Worm (Caenorhabditis elegans) whole organism, L4 larva: Measurements from ENCODE around the gene trpp-6.

Experiments used
- R02D3.7 ChIP-seq: fragments of 150-350 bp; sonication (generic microtip); optimal IDR thresholded peaks from 3 replicates; lab custom pipeline; 2014; ENCODE audit warnings: missing biosample characterization, missing genetic modification characterization
- ceh-82 ChIP-seq: sonication (generic microtip); optimal IDR thresholded peaks from 2 replicates; lab custom pipeline; 2017; ENCODE audit warnings: missing biosample characterization, missing genetic modification characterization
- cey-2 ChIP-seq: sonication (generic microtip); optimal IDR thresholded peaks from 3 replicates; lab custom pipeline; 2017; ENCODE audit warnings: missing genetic modification characterization, mild to moderate bottlenecking, missing compliant biosample characterization, antibody characterized with exemption, borderline replicate concordance; ENCODE audit not compliant: insufficient read depth
- fkh-10 ChIP-seq: fragments of 150-350 bp; optimal IDR thresholded peaks from 2 replicates; lab custom pipeline; 2014; ENCODE audit warnings: missing biosample characterization, missing genetic modification reagents, missing genetic modification characterization
- jun-1 ChIP-seq: fragments of 150-350 bp; optimal IDR thresholded peaks from 2 replicates; lab custom pipeline; 2014; ENCODE audit warnings: missing biosample characterization, missing genetic modification reagents, missing genetic modification characterization
- mdl-1 ChIP-seq, 2 experiments: fragments of 150-350 bp in 1 of 2; sonication (generic microtip) in 1 of 2; optimal IDR thresholded peaks; 2 replicates each; lab custom pipeline; 2014 to 2017; ENCODE audit warnings: missing biosample characterization in 2 of 2, missing genetic modification characterization in 2 of 2
- nhr-237 ChIP-seq: sonication (generic microtip); optimal IDR thresholded peaks from 2 replicates; lab custom pipeline; 2017; ENCODE audit warnings: missing biosample characterization, missing genetic modification characterization
- unc-62 ChIP-seq, 3 experiments: fragments of 150-350 bp in 1 of 3; sonication (generic microtip); optimal IDR thresholded peaks in 2 of 3; peaks in 1 of 3; 1 replicate in 1 of 3; 2 replicates in 2 of 3; lab custom pipeline; 2014 to 2017; ENCODE audit warnings: missing biosample characterization in 3 of 3, missing genetic modification characterization in 3 of 3, missing genetic modification reagents in 3 of 3, missing genotype in 1 of 3

DNA sequence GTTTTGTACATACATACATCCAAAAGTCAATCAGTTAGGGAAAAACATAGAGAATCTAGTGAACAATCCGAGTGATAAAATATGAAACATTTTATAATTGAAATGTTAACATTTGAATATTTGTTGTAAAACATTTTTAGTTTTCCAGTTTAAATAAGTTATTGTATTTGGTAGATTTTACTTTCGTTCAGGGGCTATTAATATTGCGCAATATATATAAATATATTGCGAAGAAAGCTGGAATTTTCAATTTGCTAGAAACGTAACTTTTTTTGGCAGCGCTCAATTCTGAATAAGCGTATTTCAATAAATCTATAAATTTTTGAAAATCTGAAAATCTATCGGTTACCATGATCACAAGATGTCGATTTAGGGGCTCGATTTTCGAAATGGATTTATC, 15.8 kb downstream of the trpp-6 start:
- TF ChIP-seq cey-2 (tag; lab: Kevin White, UChicago) (no peak), nhr-237 (tag; lab: Kevin White, UChicago) (no peak), ceh-82 (tag; lab: Kevin White, UChicago) (no peak), jun-1 (tag; lab: Kevin White, UChicago) (no peak), fkh-10 (GFP tag; lab: Kevin White, UChicago) (no peak), mdl-1 (tag; optimal IDR thresholded peaks at IDR 0.05; lab: Kevin White, UChicago) (no peak), R02D3.7 (tag; lab: Kevin White, UChicago) (no peak), unc-62 (GFP tag; optimal IDR thresholded peaks at IDR 0.05 in 1 of 2; lab: Kevin White, UChicago) (no peak), unc-62 (tag; optimal IDR thresholded peaks at IDR 0.05; lab: Kevin White, UChicago) (no peak)
